Fruit fly (Drosophila melanogaster): ENCODE measurements around the gene hwt.

Gene hwt

dm6 chrX:12567663-12568062 is 589 bp downstream of the hwt start (continued):
- TF ChIP-seq Sox100B (GFP tag; optimal IDR thresholded peaks at IDR 0.05) (peak; percentile 80), CG17912 (GFP tag; optimal IDR thresholded peaks at IDR 0.05) (no peak), oc (tag; optimal IDR thresholded peaks at IDR 0.05) (peak; percentile 78), CG10979 (tag; optimal IDR thresholded peaks at IDR 0.05) (peak; percentile 72)

dm6 chrX:12552824-12553223 is 15.4 kb downstream of the hwt start, which contains the start of gene Cpr11B:
Cpr11B (plus strand) TSS chrX:12553124.
- TF ChIP-seq CG12769 (tag; optimal IDR thresholded peaks at IDR 0.05) (no peak), HLH4C (GFP tag; IDR thresholded peaks at IDR 0.05; ENCODE audit: partially characterized antibody) (no peak)

- TF ChIP-seq CG2120 (GFP tag; optimal IDR thresholded peaks at IDR 0.05) (peak; percentile 49), dmrt99B (tag; optimal IDR thresholded peaks at IDR 0.05) (peak; percentile 57), az2 (GFP tag; optimal IDR thresholded peaks at IDR 0.05) (no peak), CG17912 (GFP tag; optimal IDR thresholded peaks at IDR 0.05) (no peak), Fer3 (tag; optimal IDR thresholded peaks at IDR 0.05) (peak; percentile 37), Med (GFP tag) (no peak), CG34224 (GFP tag; IDR thresholded peaks at IDR 0.05; ENCODE audit: partially characterized antibody) (no peak), CG7987 (GFP tag; optimal IDR thresholded peaks at IDR 0.05) (no peak), CG10147 (GFP tag; optimal IDR thresholded peaks at IDR 0.05) (peak; percentile 49), crp (GFP tag; optimal IDR thresholded peaks at IDR 0.05) (no peak), vnd (GFP tag; IDR thresholded peaks at IDR 0.05; ENCODE audit: partially characterized antibody) (no peak), CG11093 (GFP tag; IDR thresholded peaks at IDR 0.05) (no peak), CG7839 (tag; optimal IDR thresholded peaks at IDR 0.05) (peak; percentile 51), CG13287 (GFP tag; IDR thresholded peaks at IDR 0.05; ENCODE audit: partially characterized antibody) (no peak), CG6272 (GFP tag; IDR thresholded peaks at IDR 0.05) (no peak), CG13296 (GFP tag; optimal IDR thresholded peaks at IDR 0.05) (peak; percentile 49), ttk (GFP tag; IDR thresholded peaks at IDR 0.05) (no peak), E2f1 (GFP tag; IDR thresholded peaks at IDR 0.05) (no peak), bbx (GFP tag; IDR thresholded peaks at IDR 0.05; ENCODE audit: partially characterized antibody) (no peak), CG14667 (GFP tag; IDR thresholded peaks at IDR 0.05) (no peak), peb (GFP tag; IDR thresholded peaks at IDR 0.05) (no peak), Hmr (GFP tag; optimal IDR thresholded peaks at IDR 0.05) (peak; percentile 55), CG15696 (tag; optimal IDR thresholded peaks at IDR 0.05) (no peak), CG5245 (GFP tag; optimal IDR thresholded peaks at IDR 0.05) (no peak), D19B (GFP tag; optimal IDR thresholded peaks at IDR 0.05) (no peak), sd (tag; optimal IDR thresholded peaks at IDR 0.05) (no peak), CG10959 (GFP tag; IDR thresholded peaks at IDR 0.05) (no peak), CG32532 (GFP tag; IDR thresholded peaks at IDR 0.05) (peak; percentile 20; the same call in 1 of the 2 replicates), CG6254 (GFP tag; optimal IDR thresholded peaks at IDR 0.05) (no peak), Ets97D (GFP tag; optimal IDR thresholded peaks at IDR 0.05) (no peak), gt (GFP tag; IDR thresholded peaks at IDR 0.05) (no peak), klu (GFP tag; IDR thresholded peaks at IDR 0.05) (no peak), CG11723 (GFP tag; optimal IDR thresholded peaks at IDR 0.05) (no peak), chn (GFP tag; optimal IDR thresholded peaks at IDR 0.05) (no peak), CG9437 (GFP tag; optimal IDR thresholded peaks at IDR 0.05) (no peak), CG3065 (GFP tag; optimal IDR thresholded peaks at IDR 0.05) (no peak), Pdp1 (GFP tag; optimal IDR thresholded peaks at IDR 0.05) (no peak), sisA (GFP tag; IDR thresholded peaks at IDR 0.05) (peak; percentile 53), CG10267 (tag; optimal IDR thresholded peaks at IDR 0.05) (peak; percentile 29), tna (GFP tag; IDR thresholded peaks at IDR 0.05; ENCODE audit: partially characterized antibody) (no peak), Awh (GFP tag; IDR thresholded peaks at IDR 0.05) (no peak)
Measured at dm6 chrX:12547657-12548056, 20.6 kb downstream of the hwt start.
